Fruit fly (Drosophila melanogaster) whole organism, pupa: Measurements from ENCODE around the gene Kua.

Experiments
- CG10348 ChIP-seq: fragments of 200-800 bp; sonication (Bioruptor generic); IDR thresholded peaks from 2 replicates; pipeline ENCODE4 v1.3.6; 2022; ENCODE audit warnings: missing biosample characterization, missing genetic modification characterization
- CG12605 ChIP-seq: fragments of 200-800 bp; sonication (Bioruptor generic); IDR thresholded peaks from 2 replicates; pipeline ENCODE4 v1.3.6; 2022; ENCODE audit warnings: missing biosample characterization, missing genetic modification characterization
- CG13204 ChIP-seq: fragments of 200-800 bp; sonication (Bioruptor generic); optimal IDR thresholded peaks from 2 replicates; lab custom pipeline; 2018; ENCODE audit warnings: missing biosample characterization, mild to moderate bottlenecking, missing genetic modification characterization, moderate library complexity
- CG14655 ChIP-seq: fragments of 200-800 bp; sonication (Bioruptor generic); optimal IDR thresholded peaks from 3 replicates; lab custom pipeline; 2017; ENCODE audit warnings: mild to moderate bottlenecking, missing biosample characterization, missing genetic modification reagents, missing genetic modification characterization
- CG15710 ChIP-seq: fragments of 200-800 bp; sonication (Bioruptor generic); optimal IDR thresholded peaks from 2 replicates; lab custom pipeline; 2018; ENCODE audit warnings: missing biosample characterization, mild to moderate bottlenecking, missing genetic modification characterization, moderate library complexity
- CG17806 ChIP-seq: fragments of 200-800 bp; sonication (Bioruptor generic); optimal IDR thresholded peaks from 2 replicates; lab custom pipeline; 2018; ENCODE audit warnings: missing biosample characterization, mild to moderate bottlenecking, missing genetic modification characterization, moderate library complexity
- CG32121 ChIP-seq: fragments of 200-800 bp; sonication (Bioruptor generic); IDR thresholded peaks from 2 replicates; pipeline ENCODE4 v1.3.6; 2022; ENCODE audit warnings: missing biosample characterization, missing genetic modification characterization
- CG34367 ChIP-seq: fragments of 200-800 bp; sonication (Bioruptor generic); optimal IDR thresholded peaks from 2 replicates; lab custom pipeline; 2018; ENCODE audit warnings: missing biosample characterization, mild to moderate bottlenecking, missing genetic modification characterization
- CG4496 ChIP-seq: fragments of 200-800 bp; sonication (Bioruptor generic); IDR thresholded peaks from 3 replicates; pipeline ENCODE4 v1.3.6; 2022; ENCODE audit warnings: missing biosample characterization, missing genetic modification characterization
- CG8159 ChIP-seq: fragments of 200-800 bp; sonication (Bioruptor generic); optimal IDR thresholded peaks from 3 replicates; lab custom pipeline; 2018; ENCODE audit warnings: missing biosample characterization, mild to moderate bottlenecking, missing genetic modification characterization, moderate library complexity
- CG8301 ChIP-seq: fragments of 200-800 bp; sonication (Bioruptor generic); optimal IDR thresholded peaks from 2 replicates; lab custom pipeline; 2018; ENCODE audit warnings: missing biosample characterization, mild to moderate bottlenecking, missing genetic modification characterization
- CG9948 ChIP-seq: fragments of 200-800 bp; sonication (Bioruptor generic); optimal IDR thresholded peaks from 2 replicates; lab custom pipeline; 2018; ENCODE audit warnings: missing biosample characterization, mild to moderate bottlenecking, missing genetic modification characterization, moderate library complexity
- D1 ChIP-seq: fragments of 200-800 bp; sonication (Bioruptor generic); optimal IDR thresholded peaks from 2 replicates; lab custom pipeline; 2018; ENCODE audit warnings: missing biosample characterization, mild to moderate bottlenecking, missing genetic modification characterization, moderate library complexity
- EcR ChIP-seq: fragments of 200-800 bp; sonication (Bioruptor generic); optimal IDR thresholded peaks from 3 replicates; lab custom pipeline; 2019; ENCODE audit warnings: missing biosample characterization, missing genetic modification characterization, mild to moderate bottlenecking, moderate library complexity, missing genetic modification reagents
- Ets98B ChIP-seq: fragments of 200-800 bp; sonication (Bioruptor generic); IDR thresholded peaks from 2 replicates; pipeline ENCODE4 v1.3.6; 2022; ENCODE audit warnings: missing biosample characterization, missing genetic modification characterization
- Pif1A ChIP-seq: fragments of 200-800 bp; sonication (Bioruptor generic); optimal IDR thresholded peaks from 3 replicates; lab custom pipeline; 2016; ENCODE audit warnings: missing biosample characterization, missing genetic modification characterization
- Pif1B ChIP-seq: fragments of 200-800 bp; sonication (Bioruptor generic); optimal IDR thresholded peaks from 3 replicates; lab custom pipeline; 2016; ENCODE audit warnings: missing biosample characterization, missing genetic modification characterization
- Snoo ChIP-seq: fragments of 200-800 bp; sonication (Bioruptor generic); optimal IDR thresholded peaks from 3 replicates; lab custom pipeline; 2017; ENCODE audit warnings: missing biosample characterization, mild to moderate bottlenecking, missing genetic modification characterization, inconsistent platforms
- fd96Ca ChIP-seq: fragments of 200-800 bp; sonication (Bioruptor generic); IDR thresholded peaks from 3 replicates; pipeline ENCODE4 v1.3.6; 2022; ENCODE audit warnings: missing biosample characterization, missing genetic modification characterization
- gl ChIP-seq: fragments of 200-800 bp; sonication (Bioruptor generic); optimal IDR thresholded peaks from 2 replicates; lab custom pipeline; 2018; ENCODE audit warnings: missing biosample characterization, mild to moderate bottlenecking, missing genetic modification characterization
- rn ChIP-seq: fragments of 200-800 bp; sonication (Bioruptor generic); IDR thresholded peaks from 2 replicates; pipeline ENCODE4 v1.3.6; 2022; ENCODE audit warnings: missing biosample characterization, missing genetic modification characterization

Kua gene

DNA sequence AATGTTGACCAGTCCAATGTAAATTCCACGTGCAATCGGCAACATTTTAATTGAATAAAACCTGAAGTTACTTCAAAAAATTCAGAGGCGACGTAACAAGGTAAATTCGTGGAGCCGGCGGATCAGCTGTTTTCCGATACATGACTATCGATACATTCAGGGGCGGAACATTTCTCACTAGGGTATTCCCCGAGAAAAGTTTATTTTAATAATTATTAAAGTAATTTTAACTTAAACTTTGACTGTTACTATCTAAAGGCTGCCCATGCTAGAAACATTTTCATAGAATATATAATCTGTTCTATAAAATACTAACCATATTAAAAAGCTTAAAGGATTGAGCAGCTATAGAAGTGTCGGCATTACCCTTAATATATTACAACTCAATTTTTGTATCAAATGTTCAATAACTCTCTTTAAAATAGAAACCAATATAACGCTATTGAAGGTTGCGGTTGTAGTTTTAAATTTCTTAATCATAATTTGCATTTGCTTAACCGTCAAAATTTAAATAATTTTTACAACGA, at the start of gene Kua, which contains the start of gene mRpS18B:
TSS of gene Kua (plus strand) at position 477 of the 527 bp plus-strand sequence.
TSS of gene mRpS18B (minus strand) at position 149 of the 527 bp plus-strand sequence.
- no peak for TF ChIP-seq CG12605
- no peak for TF ChIP-seq gl (tag; lab: Kevin White, UChicago)
- peak; percentile 38 for TF ChIP-seq CG15710 (tag; lab: Kevin White, UChicago)
- no peak for TF ChIP-seq CG13204 (GFP tag; lab: Kevin White, UChicago)
- no peak for TF ChIP-seq rn
- TF ChIP-seq CG34367 (tag; lab: Kevin White, UChicago) = no peak
- TF ChIP-seq Snoo (tag; lab: Kevin White, UChicago) = no peak
- no peak for TF ChIP-seq fd96Ca (GFP tag; lab: Robert Waterston, UW)
- TF ChIP-seq CG8159 (tag; lab: Kevin White, UChicago) = peak; percentile 55
- TF ChIP-seq CG9948 (tag; lab: Kevin White, UChicago) = no peak
- TF ChIP-seq CG17806 = peak; percentile 39
- peak; percentile 41; the same call in 1 of the 3 replicates for TF ChIP-seq CG4496 (GFP tag; lab: Robert Waterston, UW)
- peak; percentile 61 for TF ChIP-seq D1 (tag; lab: Kevin White, UChicago)
- TF ChIP-seq CG14655 (GFP tag; lab: Kevin White, UChicago) = peak; percentile 41
- no peak for TF ChIP-seq Pif1B (GFP tag; lab: Kevin White, UChicago)
- TF ChIP-seq CG8301 (tag; lab: Kevin White, UChicago) = peak; percentile 28
- no peak for TF ChIP-seq EcR (GFP tag; lab: Kevin White, UChicago)
- no peak for TF ChIP-seq CG10348 (GFP tag; lab: Robert Waterston, UW)
- no peak for TF ChIP-seq CG32121 (GFP tag; lab: Robert Waterston, UW)
- peak; percentile 46 for TF ChIP-seq Ets98B
- TF ChIP-seq Pif1A (GFP tag; lab: Kevin White, UChicago) = no peak

DNA sequence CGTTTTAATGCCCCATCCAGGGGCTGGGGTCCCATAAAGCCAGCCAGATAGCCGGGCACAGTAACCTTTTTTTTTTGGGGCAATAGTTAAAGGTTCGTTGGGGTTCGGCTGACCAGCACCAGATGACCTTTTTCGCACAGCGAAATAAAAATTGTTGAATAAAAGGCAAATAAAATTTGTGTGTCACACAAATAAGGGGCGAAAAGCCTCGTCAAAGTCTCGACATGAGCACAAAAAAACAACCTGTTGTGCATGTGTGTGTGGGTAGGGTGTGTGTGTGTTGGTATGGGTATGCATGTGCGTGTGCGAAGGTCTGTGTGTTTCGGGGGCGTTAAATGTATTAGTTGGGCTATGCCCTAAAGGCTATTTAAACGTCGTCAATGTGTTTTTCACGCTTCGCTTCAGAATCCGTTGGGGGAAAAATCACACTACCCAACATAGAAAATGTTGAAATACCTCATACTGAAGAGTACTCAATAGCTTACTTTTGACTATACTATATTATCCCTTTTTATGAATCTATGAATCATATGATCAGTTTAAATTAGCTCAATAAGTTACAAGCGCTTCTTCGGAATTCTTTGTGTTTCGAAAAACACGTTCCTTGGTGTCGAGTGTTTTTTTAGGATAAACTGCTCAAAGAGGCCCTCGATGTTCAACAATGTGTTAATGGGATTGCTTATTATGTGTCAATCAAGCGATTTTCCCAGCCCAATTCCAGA, 46.0 kb upstream of the Kua start:
- no peak for TF ChIP-seq EcR (GFP tag; lab: Kevin White, UChicago)
- no peak for TF ChIP-seq CG4496 (GFP tag; lab: Robert Waterston, UW)
- TF ChIP-seq CG14655 (GFP tag; lab: Kevin White, UChicago) = no peak
- TF ChIP-seq fd96Ca (GFP tag; lab: Robert Waterston, UW) = no peak
- no peak for TF ChIP-seq CG12605
- no peak for TF ChIP-seq D1 (tag; lab: Kevin White, UChicago)
- TF ChIP-seq rn = no peak
- TF ChIP-seq Pif1A (GFP tag; lab: Kevin White, UChicago) = no peak
- TF ChIP-seq gl (tag; lab: Kevin White, UChicago) = no peak
- TF ChIP-seq CG9948 (tag; lab: Kevin White, UChicago) = no peak
- TF ChIP-seq CG8159 (tag; lab: Kevin White, UChicago) = no peak

DNA sequence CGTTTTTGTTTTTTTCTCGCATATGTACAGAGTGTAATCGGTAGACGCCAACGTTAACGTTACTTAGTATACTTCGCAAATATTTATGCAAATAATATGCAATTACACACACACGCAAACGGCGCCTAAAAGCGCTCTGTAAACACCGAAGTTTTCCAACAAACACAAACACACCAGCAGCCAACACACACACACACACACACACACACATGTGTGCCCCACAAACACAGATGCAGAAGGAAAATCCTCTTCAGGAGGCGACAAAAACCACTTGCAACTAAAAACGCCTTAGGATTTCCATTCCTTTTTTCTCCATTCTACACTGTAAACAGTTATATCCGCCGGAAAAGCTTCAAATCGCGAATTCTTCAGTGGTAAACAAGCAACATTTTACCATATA, 40.0 kb upstream of the Kua start:
- TF ChIP-seq CG17806 = no peak
- no peak for TF ChIP-seq CG9948 (tag; lab: Kevin White, UChicago)

DNA sequence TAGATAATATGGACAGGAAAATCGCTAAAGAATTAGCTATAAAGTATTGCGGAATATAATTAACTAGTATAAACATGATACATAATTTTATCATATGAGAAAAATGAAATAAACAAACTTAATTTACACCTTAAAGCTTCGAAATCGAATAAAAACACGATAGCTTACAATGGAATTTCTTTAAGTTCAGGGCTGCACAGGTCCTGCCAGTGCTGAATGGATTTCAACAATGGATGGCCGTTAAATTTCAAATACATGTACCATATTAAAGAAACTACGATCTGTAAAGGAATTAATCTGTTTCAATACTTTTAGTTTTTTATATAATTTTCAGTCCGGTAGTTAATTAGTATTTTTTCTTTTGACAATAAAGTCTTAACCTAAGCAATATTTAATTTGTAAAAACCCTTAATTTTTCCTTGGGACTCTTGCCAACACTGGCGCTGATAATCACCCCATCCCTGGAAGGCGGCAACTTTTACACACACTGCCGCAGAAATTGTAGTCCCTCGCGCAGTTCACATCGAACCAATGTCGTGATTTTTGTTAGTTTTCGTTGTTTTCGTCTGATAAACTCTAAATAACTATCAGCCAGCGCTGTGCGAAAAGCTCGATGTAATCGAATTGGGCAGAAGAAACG, 36.2 kb upstream of the Kua start, which contains the start of the genes barr and lok:
TSS of gene barr (minus strand) at position 353 of the 640 bp plus-strand sequence.
TSS of gene lok (plus strand) at position 405 of the 640 bp plus-strand sequence.
- no peak for TF ChIP-seq CG32121 (GFP tag; lab: Robert Waterston, UW)
- TF ChIP-seq CG9948 (tag; lab: Kevin White, UChicago) = peak; percentile 17
- no peak for TF ChIP-seq CG4496 (GFP tag; lab: Robert Waterston, UW)
- peak; percentile 37 for TF ChIP-seq CG8159 (tag; lab: Kevin White, UChicago)
- TF ChIP-seq CG15710 (tag; lab: Kevin White, UChicago) = peak; percentile 20
- no peak for TF ChIP-seq EcR (GFP tag; lab: Kevin White, UChicago)
- no peak for TF ChIP-seq CG12605

DNA sequence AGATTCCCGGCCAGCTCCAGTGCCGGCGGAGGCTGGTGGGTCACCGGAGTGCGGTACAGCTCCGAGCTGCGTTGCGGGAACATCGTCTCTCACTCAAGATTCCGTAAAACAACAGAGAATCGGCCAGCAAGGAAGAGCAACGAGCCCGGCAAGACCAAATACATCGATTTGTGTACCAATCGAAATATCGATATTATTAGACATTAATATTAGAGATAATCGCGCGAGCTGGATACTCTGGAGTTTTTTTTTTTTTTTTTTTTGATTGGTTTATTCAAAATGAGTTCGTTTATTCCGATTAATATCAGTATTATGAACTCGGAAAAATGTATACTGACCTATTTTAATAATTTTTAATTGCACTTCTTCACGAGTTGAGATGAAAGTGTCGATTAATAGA, 31.9 kb upstream of the Kua start, which contains the start of gene vls:
TSS of gene vls (minus strand) at position 164 of the 400 bp plus-strand sequence.
- TF ChIP-seq CG34367 (tag; lab: Kevin White, UChicago) (no peak), CG15710 (tag; lab: Kevin White, UChicago) (no peak), CG8159 (tag; lab: Kevin White, UChicago) (no peak), CG9948 (tag; lab: Kevin White, UChicago) (no peak), Pif1A (GFP tag; lab: Kevin White, UChicago) (no peak), rn (no peak), D1 (tag; lab: Kevin White, UChicago) (no peak), gl (tag; lab: Kevin White, UChicago) (no peak), Ets98B (no peak), CG4496 (GFP tag; lab: Robert Waterston, UW) (no peak), CG32121 (GFP tag; lab: Robert Waterston, UW) (no peak), CG14655 (GFP tag; lab: Kevin White, UChicago) (no peak)
